Worm (Caenorhabditis elegans) whole organism, young adult: Measurements from ENCODE around the gene srbc-44.

Experiments
- B0019.2 ChIP-seq: fragments of 200-800 bp; sonication (Bioruptor generic); conservative IDR thresholded peaks from 2 replicates; pipeline ENCODE4 v1.3.6; 2022; ENCODE audit warnings: missing genetic modification reagents, missing genetic modification characterization, missing compliant biosample characterization
- F22D6.2 ChIP-seq: sonication (generic microtip); optimal IDR thresholded peaks from 2 replicates; lab custom pipeline; 2016; ENCODE audit warnings: mild to moderate bottlenecking, missing genetic modification characterization, missing compliant biosample characterization
- F37B4.10 ChIP-seq: fragments of 200-800 bp; sonication (Bioruptor generic); IDR thresholded peaks from 2 replicates; pipeline ENCODE4 v1.3.6; 2022; ENCODE audit warnings: missing genetic modification characterization, missing compliant biosample characterization
- F57A8.1 ChIP-seq: fragments of 200-800 bp; sonication (Bioruptor generic); optimal IDR thresholded peaks from 2 replicates; lab custom pipeline; 2018; ENCODE audit warnings: mild to moderate bottlenecking, missing genetic modification characterization, moderate library complexity, missing compliant biosample characterization
- K12H6.12 ChIP-seq: fragments of 200-800 bp; sonication (Bioruptor generic); optimal IDR thresholded peaks from 2 replicates; lab custom pipeline; 2018; ENCODE audit warnings: mild to moderate bottlenecking, missing genetic modification characterization, missing compliant biosample characterization
- T07F8.4 ChIP-seq: sonication (generic microtip); optimal IDR thresholded peaks from 2 replicates; lab custom pipeline; 2016; ENCODE audit warnings: mild to moderate bottlenecking, missing genetic modification characterization, moderate library complexity, missing compliant biosample characterization
- Y53G8AR.9 ChIP-seq: fragments of 200-800 bp; sonication (Bioruptor generic); conservative IDR thresholded peaks from 2 replicates; pipeline ENCODE4 v1.3.6; 2022; ENCODE audit warnings: missing genetic modification reagents, missing genetic modification characterization, missing compliant biosample characterization
- Y56A3A.18 ChIP-seq: fragments of 200-800 bp; sonication (Bioruptor generic); IDR thresholded peaks from 2 replicates; pipeline ENCODE4 v1.3.6; 2022; ENCODE audit warnings: missing genetic modification reagents, missing genetic modification characterization, missing compliant biosample characterization
- Y79H2A.3 ChIP-seq: fragments of 200-800 bp; sonication (Bioruptor generic); conservative IDR thresholded peaks from 2 replicates; pipeline ENCODE4 v1.3.6; 2022; ENCODE audit warnings: missing genetic modification reagents, missing genetic modification characterization, missing compliant biosample characterization
- Y95B8A.8 ChIP-seq: fragments of 200-800 bp; sonication (Bioruptor generic); IDR thresholded peaks from 2 replicates; pipeline ENCODE4 v1.3.6; 2022; ENCODE audit warnings: missing genetic modification reagents, missing genetic modification characterization, missing compliant biosample characterization
- ama-1 ChIP-seq, 3 experiments: fragments of 150-350 bp in 1 of 3; sonication (generic microtip) in 2 of 3; optimal IDR thresholded peaks; 2 replicates each; lab custom pipeline; 2014 to 2018; ENCODE audit warnings: missing biosample characterization in 2 of 3, missing genetic modification characterization in 2 of 3, missing genetic modification reagents in 2 of 3
- atf-7 ChIP-seq: sonication (generic microtip); optimal IDR thresholded peaks from 2 replicates; lab custom pipeline; 2017; ENCODE audit warnings: mild to moderate bottlenecking, missing genetic modification characterization, missing compliant biosample characterization
- attf-3 ChIP-seq: fragments of 200-800 bp; sonication (Bioruptor generic); conservative IDR thresholded peaks from 2 replicates; pipeline ENCODE4 v1.3.6; 2022; ENCODE audit warnings: missing genetic modification reagents, missing genetic modification characterization, missing compliant biosample characterization
- attf-5 ChIP-seq: fragments of 200-800 bp; sonication (Bioruptor generic); optimal IDR thresholded peaks from 2 replicates; lab custom pipeline; 2018; ENCODE audit warnings: mild to moderate bottlenecking, missing genetic modification characterization, missing compliant biosample characterization
- bed-1 ChIP-seq: fragments of 200-800 bp; sonication (Bioruptor generic); IDR thresholded peaks from 2 replicates; pipeline ENCODE4 v1.3.6; 2022; ENCODE audit warnings: missing genetic modification reagents, missing genetic modification characterization, missing compliant biosample characterization
- ceh-27 ChIP-seq: fragments of 200-800 bp; sonication (Bioruptor generic); optimal IDR thresholded peaks from 2 replicates; lab custom pipeline; 2018; ENCODE audit warnings: mild to moderate bottlenecking, missing genetic modification characterization, moderate library complexity, missing compliant biosample characterization
- ceh-79 ChIP-seq: sonication (generic microtip); optimal IDR thresholded peaks from 2 replicates; lab custom pipeline; 2017; ENCODE audit warnings: mild to moderate bottlenecking, missing genetic modification characterization, missing compliant biosample characterization
- chd-7 ChIP-seq: sonication (generic microtip); optimal IDR thresholded peaks from 2 replicates; lab custom pipeline; 2016; ENCODE audit warnings: mild to moderate bottlenecking, missing genetic modification characterization, moderate library complexity, missing compliant biosample characterization
- efl-1 ChIP-seq: fragments of 150-350 bp; optimal IDR thresholded peaks from 2 replicates; lab custom pipeline; 2014; ENCODE audit warnings: missing biosample characterization, missing genetic modification reagents, missing genetic modification characterization
- ets-4 ChIP-seq: fragments of 200-800 bp; sonication (Bioruptor generic); optimal IDR thresholded peaks from 2 replicates; lab custom pipeline; 2018; ENCODE audit warnings: mild to moderate bottlenecking, missing genetic modification characterization, missing compliant biosample characterization
- gei-17 ChIP-seq: fragments of 200-800 bp; sonication (Bioruptor generic); optimal IDR thresholded peaks from 2 replicates; lab custom pipeline; 2018; ENCODE audit warnings: mild to moderate bottlenecking, missing genetic modification characterization, missing compliant biosample characterization
- him-1 ChIP-seq: sonication (generic microtip); optimal IDR thresholded peaks from 2 replicates; lab custom pipeline; 2016; ENCODE audit warnings: missing genotype, missing genetic modification reagents, missing genetic modification characterization, missing compliant biosample characterization
- hmg-1.2 ChIP-seq: fragments of 200-800 bp; sonication (Bioruptor generic); IDR thresholded peaks from 2 replicates; pipeline ENCODE4 v1.3.6; 2022; ENCODE audit warnings: missing genetic modification reagents, missing genetic modification characterization, missing compliant biosample characterization
- lin-35 ChIP-seq, 3 experiments: fragments of 150-350 bp in 2 of 3; sonication (generic microtip) in 1 of 3; optimal IDR thresholded peaks; 2 replicates each; lab custom pipeline; 2014 to 2018; ENCODE audit warnings: missing biosample characterization in 3 of 3, missing genetic modification characterization in 3 of 3, missing genetic modification reagents in 3 of 3
- lin-40 ChIP-seq: sonication (generic microtip); optimal IDR thresholded peaks from 2 replicates; lab custom pipeline; 2016; ENCODE audit warnings: missing genetic modification characterization, mild to moderate bottlenecking, missing compliant biosample characterization, missing genotype, missing genetic modification reagents
- madf-6 ChIP-seq: fragments of 200-800 bp; sonication (Bioruptor generic); IDR thresholded peaks from 2 replicates; pipeline ENCODE4 v1.3.6; 2022; ENCODE audit warnings: missing genetic modification reagents, missing genetic modification characterization, missing compliant biosample characterization
- mel-28 ChIP-seq: sonication (generic microtip); optimal IDR thresholded peaks from 2 replicates; lab custom pipeline; 2016; ENCODE audit warnings: borderline replicate concordance, mild to moderate bottlenecking, missing genetic modification characterization, missing compliant biosample characterization
- nhr-120 ChIP-seq: fragments of 200-800 bp; sonication (Bioruptor generic); IDR thresholded peaks from 2 replicates; pipeline ENCODE4 v1.3.6; 2022; ENCODE audit warnings: missing genetic modification characterization, missing compliant biosample characterization
- rcor-1 ChIP-seq: fragments of 200-800 bp; sonication (Bioruptor generic); IDR thresholded peaks from 2 replicates; pipeline ENCODE4 v1.3.6; 2022; ENCODE audit warnings: missing genetic modification reagents, missing genetic modification characterization, missing compliant biosample characterization
- repo-1 ChIP-seq: sonication (generic microtip); optimal IDR thresholded peaks from 2 replicates; lab custom pipeline; 2017; ENCODE audit warnings: mild to moderate bottlenecking, missing genetic modification characterization, missing compliant biosample characterization
- rpc-1 ChIP-seq, 2 experiments: fragments of 150-350 bp in 1 of 2; sonication (generic microtip) in 1 of 2; optimal IDR thresholded peaks; 2 replicates each; lab custom pipeline; 2014 to 2018; ENCODE audit warnings: missing biosample characterization in 1 of 2, missing genetic modification characterization in 1 of 2, missing genetic modification reagents in 1 of 2, missing genotype in 1 of 2
- snpc-1.1 ChIP-seq: sonication (generic microtip); optimal IDR thresholded peaks from 2 replicates; lab custom pipeline; 2017; ENCODE audit warnings: missing genetic modification characterization, mild to moderate bottlenecking, missing compliant biosample characterization, antibody characterized with exemption, moderate library complexity, missing genotype, missing genetic modification reagents; ENCODE audit not compliant: insufficient read depth
- snpc-1.3 ChIP-seq: sonication (generic microtip); optimal IDR thresholded peaks from 2 replicates; lab custom pipeline; 2017; ENCODE audit warnings: missing genetic modification characterization, mild to moderate bottlenecking, missing compliant biosample characterization, antibody characterized with exemption, moderate library complexity, missing genotype, missing genetic modification reagents; ENCODE audit not compliant: insufficient read depth
- snpc-3.4 ChIP-seq: sonication (generic microtip); optimal IDR thresholded peaks from 2 replicates; lab custom pipeline; 2017; ENCODE audit warnings: missing genetic modification characterization, mild to moderate bottlenecking, missing compliant biosample characterization, antibody characterized with exemption, moderate library complexity, missing genotype, missing genetic modification reagents
- sptf-2 ChIP-seq: fragments of 200-800 bp; sonication (Bioruptor generic); optimal IDR thresholded peaks from 2 replicates; lab custom pipeline; 2018; ENCODE audit warnings: mild to moderate bottlenecking, missing genetic modification characterization, missing compliant biosample characterization
- tbp1 ChIP-seq: fragments of 200-800 bp; sonication (Bioruptor generic); optimal IDR thresholded peaks from 2 replicates; lab custom pipeline; 2018; ENCODE audit warnings: mild to moderate bottlenecking, missing genetic modification characterization, missing compliant biosample characterization
- tlf-1 ChIP-seq: fragments of 200-800 bp; sonication (Bioruptor generic); optimal IDR thresholded peaks from 2 replicates; lab custom pipeline; 2018; ENCODE audit warnings: mild to moderate bottlenecking, missing genetic modification characterization, missing compliant biosample characterization
- xnd-1 ChIP-seq: sonication (generic microtip); optimal IDR thresholded peaks from 2 replicates; lab custom pipeline; 2016; ENCODE audit warnings: missing genotype, missing genetic modification reagents, missing genetic modification characterization, missing compliant biosample characterization
- zfh-2 ChIP-seq: fragments of 200-800 bp; sonication (Bioruptor generic); conservative IDR thresholded peaks from 2 replicates; pipeline ENCODE4 v1.3.6; 2022; ENCODE audit warnings: missing genetic modification reagents, missing genetic modification characterization, missing compliant biosample characterization
- zim-3 ChIP-seq: sonication (generic microtip); optimal IDR thresholded peaks from 2 replicates; lab custom pipeline; 2017; ENCODE audit warnings: mild to moderate bottlenecking, missing genetic modification characterization, moderate library complexity, missing compliant biosample characterization
- ztf-22 ChIP-seq: fragments of 200-800 bp; sonication (Bioruptor generic); optimal IDR thresholded peaks from 2 replicates; lab custom pipeline; 2018; ENCODE audit warnings: mild to moderate bottlenecking, missing genetic modification characterization, moderate library complexity, missing compliant biosample characterization
- ztf-26 ChIP-seq: sonication (generic microtip); optimal IDR thresholded peaks from 2 replicates; lab custom pipeline; 2017; ENCODE audit warnings: missing genetic modification characterization, missing compliant biosample characterization
- ztf-28 ChIP-seq: fragments of 200-800 bp; sonication (Bioruptor generic); IDR thresholded peaks from 2 replicates; pipeline ENCODE4 v1.3.6; 2022; ENCODE audit warnings: missing genetic modification reagents, missing genetic modification characterization, missing compliant biosample characterization
- ztf-3 ChIP-seq: fragments of 200-800 bp; sonication (Bioruptor generic); optimal IDR thresholded peaks from 2 replicates; lab custom pipeline; 2018; ENCODE audit warnings: mild to moderate bottlenecking, missing genetic modification characterization, missing compliant biosample characterization
- ztf-6 ChIP-seq: fragments of 200-800 bp; sonication (Bioruptor generic); IDR thresholded peaks from 2 replicates; pipeline ENCODE4 v1.3.6; 2022; ENCODE audit warnings: missing genetic modification reagents, missing genetic modification characterization, missing compliant biosample characterization

srbc-44 gene

DNA sequence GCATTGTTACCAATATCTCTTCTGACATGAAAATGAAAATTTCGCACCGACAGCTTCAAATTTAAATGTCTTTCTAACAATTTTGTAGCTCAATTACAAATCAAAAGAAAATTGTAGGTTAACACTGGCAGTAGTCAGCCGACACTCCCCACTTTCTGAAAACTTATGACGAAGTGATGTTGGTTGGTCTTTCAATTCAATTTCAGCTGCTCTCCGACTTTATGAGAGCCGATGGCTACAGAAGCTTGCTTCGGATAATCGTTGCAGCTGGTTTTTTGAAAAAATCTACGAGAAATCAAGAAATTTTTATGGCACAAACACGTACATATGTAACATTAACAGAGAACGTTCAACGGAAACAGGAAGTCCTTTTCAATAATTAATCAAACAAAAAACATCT is 3.5 kb downstream of the srbc-44 start, which contains the start of gene sre-20:
TSS of gene sre-20 (minus strand) at position 101 of the 400 bp plus-strand sequence.
- TF ChIP-seq tlf-1 (GFP tag; lab: Kevin White, UChicago) = no peak
- TF ChIP-seq ztf-28 = no peak
- no peak for TF ChIP-seq ets-4 (GFP tag; lab: Kevin White, UChicago)
- no peak for TF ChIP-seq Y53G8AR.9 (GFP tag; lab: Robert Waterston, UW)
- no peak for TF ChIP-seq tbp1 (GFP tag; lab: Kevin White, UChicago)
- no peak for TF ChIP-seq rcor-1
- no peak for TF ChIP-seq attf-5 (GFP tag; lab: Kevin White, UChicago)
- TF ChIP-seq him-1 (tag; lab: Kevin White, UChicago) = no peak
- no peak for TF ChIP-seq chd-7 (tag; lab: Kevin White, UChicago)
- TF ChIP-seq madf-6 = no peak
- TF ChIP-seq rpc-1 (optimal IDR thresholded peaks at IDR 0.05; lab: Kevin White, UChicago) = no peak
- no peak for TF ChIP-seq rpc-1 (tag; optimal IDR thresholded peaks at IDR 0.05; lab: Kevin White, UChicago)
- no peak for TF ChIP-seq ztf-22 (GFP tag; lab: Kevin White, UChicago)
- no peak for TF ChIP-seq F22D6.2

DNA sequence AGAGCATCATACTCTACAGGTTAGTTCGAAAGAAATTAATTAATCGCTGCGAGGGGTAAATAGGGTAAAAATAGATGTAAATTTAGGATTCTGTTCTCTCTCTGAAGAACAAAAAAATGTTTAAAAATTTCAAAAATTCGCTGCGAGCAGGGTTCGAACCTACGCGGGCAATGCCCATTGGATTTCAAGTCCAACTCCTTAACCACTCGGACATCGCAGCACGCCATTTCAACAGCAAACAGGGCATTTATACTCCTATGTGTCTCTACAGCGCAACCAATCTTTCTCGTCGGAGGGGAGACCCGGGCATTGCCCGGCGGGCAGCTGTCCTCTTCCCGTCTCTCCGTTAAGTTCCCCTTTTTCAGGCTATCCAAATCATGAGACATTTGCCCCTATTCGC is 8.1 kb downstream of the srbc-44 start:
- no peak for TF ChIP-seq efl-1 (GFP tag; lab: Kevin White, UChicago)
- peak; percentile 17 for TF ChIP-seq mel-28 (tag; lab: Kevin White, UChicago)
- peak; percentile 87 for TF ChIP-seq rpc-1 (optimal IDR thresholded peaks at IDR 0.05; lab: Kevin White, UChicago)
- TF ChIP-seq rpc-1 (tag; optimal IDR thresholded peaks at IDR 0.05; lab: Kevin White, UChicago) = peak; percentile 89
- no peak for TF ChIP-seq B0019.2 (GFP tag; lab: Robert Waterston, UW)
- no peak for TF ChIP-seq zfh-2 (GFP tag; lab: Robert Waterston, UW)
- TF ChIP-seq nhr-120 (GFP tag; lab: Robert Waterston, UW) = 0 out of 2 replicates have a peak, but pooled peaks have one; percentile 61
- peak; percentile 59 for TF ChIP-seq sptf-2
- no peak for TF ChIP-seq bed-1
- peak; percentile 84 for TF ChIP-seq Y79H2A.3 (GFP tag; lab: Robert Waterston, UW)
- TF ChIP-seq chd-7 (tag; lab: Kevin White, UChicago) = peak; percentile 83
- peak; percentile 69 for TF ChIP-seq snpc-1.3 (tag; lab: Kevin White, UChicago)
- peak; percentile 74 for TF ChIP-seq ets-4 (GFP tag; lab: Kevin White, UChicago)
- TF ChIP-seq snpc-3.4 (tag; lab: Kevin White, UChicago) = peak; percentile 65
- TF ChIP-seq K12H6.12 (tag; lab: Kevin White, UChicago) = peak; percentile 44
- peak; percentile 81 for TF ChIP-seq attf-5 (GFP tag; lab: Kevin White, UChicago)
- TF ChIP-seq T07F8.4 (tag; lab: Kevin White, UChicago) = peak; percentile 71
- TF ChIP-seq ztf-6 = 0 out of 2 replicates have a peak, but pooled peaks have one; percentile 53
- no peak for TF ChIP-seq ztf-3 (GFP tag; lab: Kevin White, UChicago)
- TF ChIP-seq Y95B8A.8 = peak; percentile 33; the same call in 1 of the 2 replicates
- TF ChIP-seq lin-35 (GFP tag; optimal IDR thresholded peaks at IDR 0.05; lab: Kevin White, UChicago) = no peak
- TF ChIP-seq F37B4.10 (GFP tag; lab: Robert Waterston, UW) = 0 out of 2 replicates have a peak, but pooled peaks have one; percentile 45
- peak; percentile 69 for TF ChIP-seq ceh-79 (tag; lab: Kevin White, UChicago)
- TF ChIP-seq lin-40 (tag; lab: Kevin White, UChicago) = peak; percentile 14
- peak; percentile 65 for TF ChIP-seq attf-3
- peak; percentile 79 for TF ChIP-seq Y56A3A.18
- TF ChIP-seq tbp1 (GFP tag; lab: Kevin White, UChicago) = peak; percentile 99
- peak; percentile 2 for TF ChIP-seq snpc-1.1 (tag; lab: Kevin White, UChicago)
- peak; percentile 51 for TF ChIP-seq ztf-26 (tag; lab: Kevin White, UChicago)
- TF ChIP-seq gei-17 (GFP tag; lab: Kevin White, UChicago) = peak; percentile 13
- peak; percentile 4 for TF ChIP-seq atf-7 (tag; lab: Kevin White, UChicago)
- TF ChIP-seq ceh-27 (GFP tag; lab: Kevin White, UChicago) = peak; percentile 75
- peak; percentile 91 for TF ChIP-seq zim-3 (tag; lab: Kevin White, UChicago)
- TF ChIP-seq ama-1 (optimal IDR thresholded peaks at IDR 0.05; lab: Kevin White, UChicago) = no peak
- TF ChIP-seq ama-1 (GFP tag; optimal IDR thresholded peaks at IDR 0.05; lab: Kevin White, UChicago) = peak in 1 of 2 experiments; percentile 76
- TF ChIP-seq hmg-1.2 (GFP tag; lab: Robert Waterston, UW) = peak; percentile 76
- TF ChIP-seq xnd-1 (tag; lab: Kevin White, UChicago) = no peak
- TF ChIP-seq F57A8.1 = peak; percentile 68
- peak; percentile 15 for TF ChIP-seq repo-1 (tag; lab: Kevin White, UChicago)
